Worm (Caenorhabditis elegans) whole organism, L1 larva: ENCODE results near the gene paqr-2.

Source experiments
- C04F5.9 ChIP-seq: sonication (generic microtip); optimal IDR thresholded peaks from 2 replicates; lab custom pipeline; 2016; ENCODE audit warnings: missing genetic modification characterization, missing compliant biosample characterization
- alr-1 ChIP-seq: fragments of 200-800 bp; sonication (Bioruptor generic); optimal IDR thresholded peaks from 2 replicates; lab custom pipeline; 2018; ENCODE audit warnings: borderline replicate concordance, mild to moderate bottlenecking, missing genetic modification characterization, missing compliant biosample characterization
- egl-27 ChIP-seq, 2 experiments: fragments of 150-350 bp in 1 of 2; sonication (generic microtip); optimal IDR thresholded peaks; 3 replicates each; lab custom pipeline; 2017 to 2018; ENCODE audit warnings: missing biosample characterization in 2 of 2, missing genetic modification characterization in 2 of 2, missing genetic modification reagents in 2 of 2
- irx-1 ChIP-seq: sonication (generic microtip); optimal IDR thresholded peaks from 2 replicates; lab custom pipeline; 2016; ENCODE audit warnings: missing genetic modification characterization, missing compliant biosample characterization
- lin-15B ChIP-seq: fragments of 150-350 bp; sonication (generic microtip); optimal IDR thresholded peaks from 3 replicates; lab custom pipeline; 2014; ENCODE audit warnings: missing biosample characterization, missing genetic modification characterization
- lir-3 ChIP-seq: sonication (generic microtip); optimal IDR thresholded peaks from 2 replicates; lab custom pipeline; 2016; ENCODE audit warnings: mild to moderate bottlenecking, missing genetic modification characterization, moderate library complexity, missing compliant biosample characterization; ENCODE audit not compliant: poor library complexity
- mep-1 ChIP-seq: fragments of 150-350 bp; optimal IDR thresholded peaks from 2 replicates; lab custom pipeline; 2014; ENCODE audit warnings: missing biosample characterization, missing genetic modification characterization
- nhr-28 ChIP-seq: fragments of 150-350 bp; optimal IDR thresholded peaks from 2 replicates; lab custom pipeline; 2014; ENCODE audit warnings: missing biosample characterization, missing genetic modification characterization
- pqm-1 ChIP-seq: sonication (generic microtip); optimal IDR thresholded peaks from 3 replicates; lab custom pipeline; 2017; ENCODE audit warnings: missing biosample characterization, missing genetic modification characterization
- unc-62 ChIP-seq: fragments of 150-350 bp; optimal IDR thresholded peaks from 2 replicates; lab custom pipeline; 2014; ENCODE audit warnings: missing biosample characterization, missing genetic modification reagents, missing genetic modification characterization
- zag-1 ChIP-seq: fragments of 150-350 bp; optimal IDR thresholded peaks from 2 replicates; lab custom pipeline; 2014; ENCODE audit warnings: missing biosample characterization, missing genetic modification characterization

ce11 chrIII:5405628-5406084 lies 25.9 kb upstream of the paqr-2 start, which contains the start of the genes W03A5.2 and Y32H12A.8:
- TF ChIP-seq mep-1 (tag; lab: Kevin White, UChicago), result peak; percentile 11
- no peak for TF ChIP-seq alr-1
- TF ChIP-seq pqm-1, result no peak
- TF ChIP-seq lin-15B (tag; lab: Kevin White, UChicago), result peak; percentile 55
- TF ChIP-seq unc-62 (GFP tag; lab: Kevin White, UChicago), result no peak
- no peak for TF ChIP-seq zag-1 (tag; lab: Kevin White, UChicago)
- no peak for TF ChIP-seq lir-3 (tag; lab: Kevin White, UChicago)
- TF ChIP-seq irx-1 (tag; lab: Kevin White, UChicago), result no peak
- no peak for TF ChIP-seq egl-27 (tag; optimal IDR thresholded peaks at IDR 0.05; lab: Kevin White, UChicago)
- TF ChIP-seq C04F5.9 (tag; lab: Kevin White, UChicago), result no peak
- no peak for TF ChIP-seq nhr-28 (tag; lab: Kevin White, UChicago)
